Worm (Caenorhabditis elegans): ENCODE results near the gene W08G11.1.

The W08G11.1 gene

ce11 chrV:16350775-16351378 lies 4.0 kb downstream of the W08G11.1 start (continued):
- no peak for TF ChIP-seq egl-43 (GFP tag; IDR thresholded peaks at IDR 0.05)
- peak; percentile 66 for TF ChIP-seq rbr-2 (tag; optimal IDR thresholded peaks at IDR 0.05)
- TF ChIP-seq daf-19 (GFP tag; conservative IDR thresholded peaks at IDR 0.05): no peak
- TF ChIP-seq lin-38 (GFP tag; IDR thresholded peaks at IDR 0.05): no peak
- TF ChIP-seq Y5F2A.4 (GFP tag; optimal IDR thresholded peaks at IDR 0.05): no peak
- no peak for TF ChIP-seq ZK337.2 (GFP tag; IDR thresholded peaks at IDR 0.05)
- no peak for TF ChIP-seq ceh-32 (tag; optimal IDR thresholded peaks at IDR 0.05; ENCODE audit: poor library complexity)
- peak; percentile 5 for TF ChIP-seq nhr-102 (tag; optimal IDR thresholded peaks at IDR 0.05)
- no peak for TF ChIP-seq ces-1 (GFP tag; optimal IDR thresholded peaks at IDR 0.05)
- TF ChIP-seq lin-29 (GFP tag; IDR thresholded peaks at IDR 0.05): no peak
- TF ChIP-seq nhr-42 (GFP tag; IDR thresholded peaks at IDR 0.05): no peak
- no peak for TF ChIP-seq saeg-2 (GFP tag; IDR thresholded peaks at IDR 0.05)
- TF ChIP-seq ctbp-1 (GFP tag; IDR thresholded peaks at IDR 0.05): no peak
- TF ChIP-seq dve-1 (tag; optimal IDR thresholded peaks at IDR 0.05; ENCODE audit: insufficient read depth): peak; percentile 62
- no peak for TF ChIP-seq ceh-82 (tag; optimal IDR thresholded peaks at IDR 0.05)
- no peak for TF ChIP-seq ztf-11 (tag; optimal IDR thresholded peaks at IDR 0.05)
- TF ChIP-seq daf-12 (tag; optimal IDR thresholded peaks at IDR 0.05): no peak
- peak; percentile 95 for TF ChIP-seq aha-1 (tag)
- TF ChIP-seq nhr-237 (tag; optimal IDR thresholded peaks at IDR 0.05): no peak
- TF ChIP-seq T26A8.4 (GFP tag; IDR thresholded peaks at IDR 0.05): 0 out of 2 replicates have a peak, but pooled peaks have one; percentile 13
- no peak for TF ChIP-seq nhr-41 (GFP tag; IDR thresholded peaks at IDR 0.05)
- peak; percentile 64 for TF ChIP-seq nhr-11 (tag; optimal IDR thresholded peaks at IDR 0.05)
- no peak for TF ChIP-seq lin-15B (tag; optimal IDR thresholded peaks at IDR 0.05)
- TF ChIP-seq F10B5.3 (tag; optimal IDR thresholded peaks at IDR 0.05): no peak
- no peak for TF ChIP-seq tag-97 (GFP tag; IDR thresholded peaks at IDR 0.05)
- no peak for TF ChIP-seq F37D6.2 (tag; optimal IDR thresholded peaks at IDR 0.05)
- no peak for TF ChIP-seq Y105C5A.15 (GFP tag; IDR thresholded peaks at IDR 0.05)
- TF ChIP-seq F49E8.2 (tag; optimal IDR thresholded peaks at IDR 0.05; ENCODE audit: borderline replicate concordance): no peak
- no peak for TF ChIP-seq F26F4.8 (GFP tag; conservative IDR thresholded peaks at IDR 0.05)

ce11 chrV:16351757-16352156 lies 4.9 kb downstream of the W08G11.1 start:
- TF ChIP-seq R02D3.7 (tag; optimal IDR thresholded peaks at IDR 0.05) (no peak), ces-1 (GFP tag; optimal IDR thresholded peaks at IDR 0.05) (no peak), snpc-4 (tag; optimal IDR thresholded peaks at IDR 0.05) (peak; percentile 23), lin-29 (GFP tag; IDR thresholded peaks at IDR 0.05) (no peak), daf-19 (GFP tag; conservative IDR thresholded peaks at IDR 0.05) (no peak), dmd-6 (GFP tag; IDR thresholded peaks at IDR 0.05) (no peak), ceh-82 (tag; optimal IDR thresholded peaks at IDR 0.05) (no peak), nhr-6 (tag; optimal IDR thresholded peaks at IDR 0.05) (no peak)

- no peak for TF ChIP-seq mxl-2 (GFP tag; conservative IDR thresholded peaks at IDR 0.05)
- no peak for TF ChIP-seq F10B5.3 (tag; optimal IDR thresholded peaks at IDR 0.05)
- no peak for TF ChIP-seq duxl-1 (tag; optimal IDR thresholded peaks at IDR 0.05; ENCODE audit: poor library complexity)
- no peak for TF ChIP-seq ztf-11 (tag; optimal IDR thresholded peaks at IDR 0.05)
- TF ChIP-seq dve-1 (tag; optimal IDR thresholded peaks at IDR 0.05; ENCODE audit: insufficient read depth): peak; percentile 59
- no peak for TF ChIP-seq snpc-4 (tag; optimal IDR thresholded peaks at IDR 0.05)
- TF ChIP-seq zag-1 (tag; optimal IDR thresholded peaks at IDR 0.05): no peak
- no peak for TF ChIP-seq nhr-111 (GFP tag; optimal IDR thresholded peaks at IDR 0.05)
- TF ChIP-seq ZK546.5 (tag; optimal IDR thresholded peaks at IDR 0.05): no peak
- peak in 1 of 2 experiments; percentile 48 for TF ChIP-seq lsy-2 (tag; optimal IDR thresholded peaks at IDR 0.05)
- no peak for TF ChIP-seq nhr-6 (tag; optimal IDR thresholded peaks at IDR 0.05)
- peak; percentile 79 for TF ChIP-seq hlh-11 (tag; optimal IDR thresholded peaks at IDR 0.05)
- TF ChIP-seq D1046.2 (GFP tag; IDR thresholded peaks at IDR 0.05): no peak
- peak; percentile 37 for TF ChIP-seq mxl-3 (GFP tag; optimal IDR thresholded peaks at IDR 0.05)
- TF ChIP-seq nhr-102 (tag; optimal IDR thresholded peaks at IDR 0.05): peak; percentile 16
- TF ChIP-seq gei-8 (GFP tag; optimal IDR thresholded peaks at IDR 0.05): no peak
- peak; percentile 75 for TF ChIP-seq nhr-11 (tag; optimal IDR thresholded peaks at IDR 0.05)
- no peak for TF ChIP-seq fos-1 (tag; optimal IDR thresholded peaks at IDR 0.05)
- no peak for TF ChIP-seq Y105C5A.15 (GFP tag; IDR thresholded peaks at IDR 0.05)
- TF ChIP-seq lim-7 (GFP tag; IDR thresholded peaks at IDR 0.05): no peak
- no peak for TF ChIP-seq arid-1 (GFP tag; conservative IDR thresholded peaks at IDR 0.05)
- no peak for TF ChIP-seq dmd-9 (GFP tag; IDR thresholded peaks at IDR 0.05)
- TF ChIP-seq daf-12 (tag; optimal IDR thresholded peaks at IDR 0.05): no peak
- TF ChIP-seq ceh-82 (tag; optimal IDR thresholded peaks at IDR 0.05): no peak
- TF ChIP-seq F49E8.2 (tag; optimal IDR thresholded peaks at IDR 0.05; ENCODE audit: borderline replicate concordance): no peak
Measured at ce11 chrV:16352282-16352681, 5.4 kb downstream of the W08G11.1 start.

Measured in whole organism, L4 larva.